Worm (Caenorhabditis elegans) whole organism, L4/young adult: ENCODE measurements around the gene srw-1.

Source experiments
- W03F9.2 ChIP-seq: fragments of 150-350 bp; optimal IDR thresholded peaks from 2 replicates; lab custom pipeline; 2014; ENCODE audit warnings: missing biosample characterization, missing genetic modification characterization
- dao-5 ChIP-seq: sonication (generic microtip); optimal IDR thresholded peaks from 2 replicates; lab custom pipeline; 2016; ENCODE audit warnings: missing genotype, missing genetic modification characterization, moderate library complexity, missing compliant biosample characterization
- him-1 ChIP-seq: sonication (generic microtip); optimal IDR thresholded peaks from 2 replicates; lab custom pipeline; 2016; ENCODE audit warnings: missing genotype, missing genetic modification reagents, missing genetic modification characterization, missing compliant biosample characterization

- TF ChIP-seq W03F9.2 (no peak), dao-5 (tag; lab: Kevin White, UChicago) (no peak), him-1 (tag; lab: Kevin White, UChicago) (no peak)
Measured at ce11 chrV:15158691-15159090, 39.4 kb upstream of the srw-1 start, which contains the start of gene str-45.
